Fruit fly (Drosophila melanogaster) whole organism, embryonic: ENCODE data around the gene Cpr64Ad.

ENCODE experiments used
- B-H1 ChIP-seq: fragments of 200-800 bp; sonication (Bioruptor generic); IDR thresholded peaks from 3 replicates; pipeline ENCODE4 v1.3.6; 2022; ENCODE audit warnings: missing biosample characterization, missing genetic modification characterization
- BEAF-32 ChIP-seq: fragments of 200-800 bp; sonication (Bioruptor generic); optimal IDR thresholded peaks from 3 replicates; lab custom pipeline; 2017; ENCODE audit warnings: missing biosample characterization, missing genetic modification characterization, mild to moderate bottlenecking, moderate library complexity, missing genetic modification reagents
- Bgb ChIP-seq: fragments of 200-800 bp; sonication (Bioruptor generic); IDR thresholded peaks from 2 replicates; pipeline ENCODE4 v1.3.6; 2022; ENCODE audit warnings: missing biosample characterization, missing genetic modification characterization; ENCODE audit not compliant: partially characterized antibody
- Blimp-1 ChIP-seq: fragments of 200-800 bp; sonication (Bioruptor generic); optimal IDR thresholded peaks from 3 replicates; lab custom pipeline; 2018; ENCODE audit warnings: missing biosample characterization, missing genetic modification characterization, mild to moderate bottlenecking, moderate library complexity, missing genetic modification reagents
- CG10209 ChIP-seq: fragments of 200-800 bp; sonication (Bioruptor generic); optimal IDR thresholded peaks from 3 replicates; lab custom pipeline; 2017; ENCODE audit warnings: missing biosample characterization, mild to moderate bottlenecking, missing genetic modification characterization, missing genetic modification reagents
- CG10565 ChIP-seq: fragments of 200-800 bp; sonication (Bioruptor generic); optimal IDR thresholded peaks from 3 replicates; lab custom pipeline; 2016; ENCODE audit warnings: missing biosample characterization, mild to moderate bottlenecking, missing genetic modification characterization
- CG11456 ChIP-seq: fragments of 200-800 bp; sonication (Bioruptor generic); IDR thresholded peaks from 3 replicates; pipeline ENCODE4 v1.3.6; 2022; ENCODE audit warnings: missing biosample characterization, missing genetic modification characterization
- CG14860 ChIP-seq: fragments of 200-800 bp; sonication (Bioruptor generic); IDR thresholded peaks from 3 replicates; pipeline ENCODE4 v1.3.6; 2022; ENCODE audit warnings: missing biosample characterization, missing genetic modification characterization; ENCODE audit not compliant: partially characterized antibody
- CG15011 ChIP-seq: fragments of 200-800 bp; sonication (Bioruptor generic); optimal IDR thresholded peaks from 3 replicates; lab custom pipeline; 2018; ENCODE audit warnings: missing biosample characterization, mild to moderate bottlenecking, missing genetic modification characterization
- CG15514 ChIP-seq: fragments of 200-800 bp; sonication (Bioruptor generic); optimal IDR thresholded peaks from 3 replicates; lab custom pipeline; 2017; ENCODE audit warnings: missing biosample characterization, missing genetic modification characterization, mild to moderate bottlenecking, moderate library complexity, missing genetic modification reagents
- CG2116 ChIP-seq: fragments of 200-800 bp; sonication (Bioruptor generic); optimal IDR thresholded peaks from 3 replicates; lab custom pipeline; 2018; ENCODE audit warnings: missing biosample characterization, mild to moderate bottlenecking, missing genetic modification characterization
- CG2202 ChIP-seq: fragments of 200-800 bp; sonication (Bioruptor generic); optimal IDR thresholded peaks from 2 replicates; lab custom pipeline; 2018; ENCODE audit warnings: missing biosample characterization, mild to moderate bottlenecking, missing genetic modification characterization
- CG31224 ChIP-seq: fragments of 200-800 bp; sonication (Bioruptor generic); IDR thresholded peaks from 2 replicates; pipeline ENCODE4 v1.3.6; 2022; ENCODE audit warnings: missing biosample characterization, missing genetic modification characterization
- CG31365 ChIP-seq: fragments of 200-800 bp; sonication (Bioruptor generic); optimal IDR thresholded peaks from 2 replicates; lab custom pipeline; 2018; ENCODE audit warnings: missing biosample characterization, mild to moderate bottlenecking, missing genetic modification characterization
- CG3847 ChIP-seq: fragments of 200-800 bp; sonication (Bioruptor generic); IDR thresholded peaks from 2 replicates; pipeline ENCODE4 v1.3.6; 2022; ENCODE audit warnings: missing biosample characterization, missing genetic modification characterization
- CG4282 ChIP-seq: fragments of 200-800 bp; sonication (Bioruptor generic); optimal IDR thresholded peaks from 2 replicates; lab custom pipeline; 2016; ENCODE audit warnings: missing biosample characterization, missing genetic modification characterization
- CG4730 ChIP-seq: fragments of 200-800 bp; sonication (Bioruptor generic); IDR thresholded peaks from 2 replicates; pipeline ENCODE4 v1.3.6; 2022; ENCODE audit warnings: missing biosample characterization, missing genetic modification characterization
- CG6689 ChIP-seq: fragments of 200-800 bp; sonication (Bioruptor generic); IDR thresholded peaks from 2 replicates; pipeline ENCODE4 v1.3.6; 2022; ENCODE audit warnings: missing biosample characterization, missing genetic modification characterization
- CG7556 ChIP-seq: fragments of 200-800 bp; sonication (Bioruptor generic); optimal IDR thresholded peaks from 2 replicates; lab custom pipeline; 2017; ENCODE audit warnings: missing biosample characterization, mild to moderate bottlenecking, missing genetic modification characterization
- CG7745 ChIP-seq: fragments of 200-800 bp; sonication (Bioruptor generic); optimal IDR thresholded peaks from 2 replicates; lab custom pipeline; 2018; ENCODE audit warnings: missing biosample characterization, mild to moderate bottlenecking, missing genetic modification characterization, moderate library complexity
- CG8478 ChIP-seq: fragments of >200 bp; optimal IDR thresholded peaks from 2 replicates; lab custom pipeline; 2018
- CG9932 ChIP-seq: fragments of 200-800 bp; sonication (Bioruptor generic); IDR thresholded peaks from 2 replicates; pipeline ENCODE4 v1.3.6; 2022; ENCODE audit warnings: missing biosample characterization, missing genetic modification characterization
- CHES-1-like ChIP-seq: fragments of 200-800 bp; sonication (Bioruptor generic); optimal IDR thresholded peaks from 2 replicates; lab custom pipeline; 2016; ENCODE audit warnings: missing biosample characterization, missing genetic modification characterization
- Dek ChIP-seq: fragments of 200-800 bp; sonication (Bioruptor generic); optimal IDR thresholded peaks from 3 replicates; lab custom pipeline; 2019; ENCODE audit warnings: missing biosample characterization, mild to moderate bottlenecking, missing genetic modification characterization, moderate library complexity
- ERR ChIP-seq: fragments of 200-800 bp; sonication (Bioruptor generic); optimal IDR thresholded peaks from 2 replicates; lab custom pipeline; 2016; ENCODE audit warnings: missing biosample characterization, missing genetic modification characterization
- Ets65A ChIP-seq: fragments of 200-800 bp; sonication (Bioruptor generic); peaks from one replicate; lab custom pipeline; 2016; ENCODE audit warnings: missing biosample characterization, missing genetic modification characterization
- amos ChIP-seq: fragments of 200-800 bp; sonication (Bioruptor generic); IDR thresholded peaks from 2 replicates; pipeline ENCODE4 v1.3.6; 2022; ENCODE audit warnings: missing biosample characterization, missing genetic modification characterization; ENCODE audit not compliant: partially characterized antibody
- ara ChIP-seq: fragments of 200-800 bp; sonication (Bioruptor generic); IDR thresholded peaks from 2 replicates; pipeline ENCODE4 v1.3.6; 2022; ENCODE audit warnings: missing biosample characterization, missing genetic modification characterization
- ash1 ChIP-seq: fragments of 200-800 bp; sonication (Bioruptor generic); optimal IDR thresholded peaks from 2 replicates; lab custom pipeline; 2018; ENCODE audit warnings: missing biosample characterization, mild to moderate bottlenecking, missing genetic modification characterization
- az2 ChIP-seq: fragments of 200-800 bp; sonication (Bioruptor generic); optimal IDR thresholded peaks from 3 replicates; lab custom pipeline; 2016; ENCODE audit warnings: missing biosample characterization, missing genetic modification characterization
- bbx ChIP-seq: fragments of 200-800 bp; sonication (Bioruptor generic); IDR thresholded peaks from 2 replicates; pipeline ENCODE4 v1.3.6; 2022; ENCODE audit warnings: missing biosample characterization, missing genetic modification characterization; ENCODE audit not compliant: partially characterized antibody
- bsh ChIP-seq, 2 experiments: fragments of 200-800 bp; sonication (Bioruptor generic); optimal IDR thresholded peaks; 2 replicates each; lab custom pipeline; 2017 to 2018; ENCODE audit warnings: mild to moderate bottlenecking in 2 of 2, missing biosample characterization in 2 of 2, missing genetic modification characterization in 2 of 2, moderate library complexity in 1 of 2
- caup ChIP-seq: fragments of 200-800 bp; sonication (Bioruptor generic); optimal IDR thresholded peaks from 3 replicates; lab custom pipeline; 2017; ENCODE audit warnings: missing biosample characterization, mild to moderate bottlenecking, missing genetic modification characterization, moderate library complexity; ENCODE audit not compliant: severe bottlenecking
- chinmo ChIP-seq: fragments of 200-800 bp; sonication (Bioruptor generic); IDR thresholded peaks from 4 replicates; pipeline ENCODE4 v1.3.6; 2022; ENCODE audit warnings: missing biosample characterization, missing genetic modification characterization; ENCODE audit not compliant: partially characterized antibody
- gem ChIP-seq: fragments of 200-800 bp; sonication (Bioruptor generic); optimal IDR thresholded peaks from 2 replicates; lab custom pipeline; 2019; ENCODE audit warnings: missing biosample characterization, mild to moderate bottlenecking, missing genetic modification characterization, moderate library complexity
- grn ChIP-seq: fragments of 200-800 bp; sonication (Bioruptor generic); optimal IDR thresholded peaks from 3 replicates; lab custom pipeline; 2017; ENCODE audit warnings: missing biosample characterization, missing genetic modification characterization
- klu ChIP-seq: fragments of 200-800 bp; sonication (Bioruptor generic); IDR thresholded peaks from 2 replicates; pipeline ENCODE4 v1.3.6; 2022; ENCODE audit warnings: missing biosample characterization, missing genetic modification characterization
- knrl ChIP-seq: fragments of 200-800 bp; sonication (Bioruptor generic); IDR thresholded peaks from 3 replicates; pipeline ENCODE4 v1.3.6; 2022; ENCODE audit warnings: missing biosample characterization, missing genetic modification characterization; ENCODE audit not compliant: partially characterized antibody
- lola ChIP-seq, 3 experiments: fragments of >200 bp in 2 of 3; fragments of 200-800 bp in 1 of 3; sonication (Bioruptor generic) in 1 of 3; optimal IDR thresholded peaks; 2 replicates each; lab custom pipeline; 2017 to 2019; ENCODE audit warnings: missing biosample characterization in 3 of 3, missing genetic modification characterization in 3 of 3, mild to moderate bottlenecking in 1 of 3, moderate library complexity in 1 of 3
- p53 ChIP-seq: fragments of 200-800 bp; sonication (Bioruptor generic); optimal IDR thresholded peaks from 2 replicates; lab custom pipeline; 2016; ENCODE audit warnings: missing biosample characterization, missing genetic modification characterization
- pfk ChIP-seq: fragments of 200-800 bp; sonication (Bioruptor generic); optimal IDR thresholded peaks from 2 replicates; lab custom pipeline; 2018; ENCODE audit warnings: missing biosample characterization, mild to moderate bottlenecking, missing genetic modification characterization, moderate library complexity
- salm ChIP-seq: fragments of 200-800 bp; sonication (Bioruptor generic); optimal IDR thresholded peaks from 2 replicates; lab custom pipeline; 2018; ENCODE audit warnings: missing biosample characterization, mild to moderate bottlenecking, missing genetic modification characterization
- sd ChIP-seq: fragments of 200-800 bp; sonication (Bioruptor generic); optimal IDR thresholded peaks from 3 replicates; lab custom pipeline; 2018; ENCODE audit warnings: missing biosample characterization, mild to moderate bottlenecking, missing genetic modification characterization, moderate library complexity
- shn ChIP-seq: fragments of 200-800 bp; sonication (Bioruptor generic); optimal IDR thresholded peaks from 3 replicates; lab custom pipeline; 2016; ENCODE audit warnings: missing biosample characterization, missing genetic modification characterization
- sr ChIP-seq: fragments of 200-800 bp; sonication (Bioruptor generic); IDR thresholded peaks from 3 replicates; pipeline ENCODE4 v1.3.6; 2022; ENCODE audit warnings: missing biosample characterization, missing genetic modification characterization
- tgo ChIP-seq: fragments of 200-800 bp; sonication (Bioruptor generic); IDR thresholded peaks from 3 replicates; pipeline ENCODE4 v1.3.6; 2022; ENCODE audit warnings: missing biosample characterization, missing genetic modification characterization
- trh ChIP-seq: fragments of 200-800 bp; sonication (Bioruptor generic); optimal IDR thresholded peaks from 2 replicates; lab custom pipeline; 2016; ENCODE audit warnings: missing biosample characterization, missing genetic modification characterization
- ttk ChIP-seq: fragments of 200-800 bp; sonication (Bioruptor generic); IDR thresholded peaks from 2 replicates; pipeline ENCODE4 v2.1.2; 2022; ENCODE audit warnings: missing biosample characterization, missing genetic modification characterization
- tup ChIP-seq: fragments of 200-800 bp; sonication (Bioruptor generic); optimal IDR thresholded peaks from 2 replicates; lab custom pipeline; 2016; ENCODE audit warnings: missing biosample characterization, mild to moderate bottlenecking, missing genetic modification characterization, moderate library complexity
- z ChIP-seq: fragments of 200-800 bp; sonication (Bioruptor generic); IDR thresholded peaks from 3 replicates; pipeline ENCODE4 v1.3.6; 2022; ENCODE audit warnings: missing biosample characterization, missing genetic modification characterization

Cpr64Ad gene

dm6 chr3L:4242428-4242827 is 27.2 kb downstream of the Cpr64Ad start, which contains the start of gene pav (continued):
- TF ChIP-seq B-H1 (peak; percentile 32; the same call in 1 of the 3 replicates), az2 (GFP tag; lab: Kevin White, UChicago) (peak; percentile 1), ttk (GFP tag; lab: Robert Waterston, UW) (no peak), Blimp-1 (GFP tag; lab: Kevin White, UChicago) (no peak), shn (GFP tag; lab: Kevin White, UChicago) (no peak), salm (tag; lab: Kevin White, UChicago) (no peak), gem (no peak), CG10565 (GFP tag; lab: Kevin White, UChicago) (no peak), CG15011 (GFP tag; lab: Kevin White, UChicago) (no peak), CG15514 (GFP tag; lab: Kevin White, UChicago) (peak; percentile 58), caup (no peak), CG2202 (no peak), CHES-1-like (GFP tag; lab: Kevin White, UChicago) (no peak), trh (GFP tag; lab: Kevin White, UChicago) (no peak), CG8478 (lab: Kevin White, UChicago) (no peak), CG4282 (no peak), sr (GFP tag; lab: Robert Waterston, UW) (no peak), CG10209 (GFP tag; lab: Kevin White, UChicago) (no peak), CG31224 (GFP tag; lab: Robert Waterston, UW) (no peak), CG9932 (GFP tag; lab: Robert Waterston, UW) (peak; percentile 53), amos (GFP tag; lab: Robert Waterston, UW) (no peak), BEAF-32 (GFP tag; lab: Kevin White, UChicago) (peak; percentile 47), CG2116 (peak; percentile 4), p53 (GFP tag; lab: Kevin White, UChicago) (no peak), CG7745 (tag; lab: Kevin White, UChicago) (no peak), pfk (GFP tag; lab: Kevin White, UChicago) (no peak), CG31365 (tag; lab: Kevin White, UChicago) (no peak), grn (GFP tag; lab: Kevin White, UChicago) (no peak), CG6689 (GFP tag; lab: Robert Waterston, UW) (peak; percentile 4; the same call in 1 of the 2 replicates), lola (GFP tag; optimal IDR thresholded peaks at IDR 0.05; lab: Kevin White, UChicago) (peak in 1 of 3 experiments; percentile 30), bbx (GFP tag; lab: Robert Waterston, UW) (no peak), CG4730 (GFP tag; lab: Robert Waterston, UW) (peak; percentile 44; the same call in 1 of the 2 replicates), Bgb (GFP tag; lab: Robert Waterston, UW) (no peak), sd (tag; lab: Kevin White, UChicago) (no peak), CG3847 (GFP tag; lab: Robert Waterston, UW) (peak; percentile 63; the same call in 1 of the 2 replicates), tgo (peak; percentile 30; the same call in 1 of the 3 replicates), ash1 (GFP tag; lab: Kevin White, UChicago) (no peak), ara (GFP tag; lab: Robert Waterston, UW) (no peak), CG14860 (GFP tag; lab: Robert Waterston, UW) (no peak), z (GFP tag; lab: Robert Waterston, UW) (no peak), CG11456 (GFP tag; lab: Robert Waterston, UW) (0 out of 3 replicates have a peak, but pooled peaks have one; percentile 31), tup (no peak), bsh (GFP tag; optimal IDR thresholded peaks at IDR 0.05; lab: Kevin White, UChicago) (peak in 1 of 2 experiments; percentile 41), Dek (tag; lab: Kevin White, UChicago) (peak; percentile 35), ERR (no peak), chinmo (GFP tag; lab: Robert Waterston, UW) (no peak), Ets65A (no peak), klu (GFP tag; lab: Robert Waterston, UW) (no peak), knrl (GFP tag; lab: Robert Waterston, UW) (no peak; the same call in 2 of the 3 replicates), CG7556 (GFP tag; lab: Kevin White, UChicago) (no peak)
